Fruit fly (Drosophila melanogaster) whole organism, embryonic: Measurements from ENCODE around the gene cype.

Experiments used
- Antp ChIP-seq: fragments of 200-800 bp; sonication (Bioruptor generic); optimal IDR thresholded peaks from 3 replicates; lab custom pipeline; 2016; ENCODE audit warnings: missing biosample characterization, missing genetic modification characterization
- Bteb2 ChIP-seq: fragments of 200-800 bp; sonication (Bioruptor generic); optimal IDR thresholded peaks from 2 replicates; lab custom pipeline; 2016; ENCODE audit warnings: missing biosample characterization, missing genetic modification characterization
- CG1024 ChIP-seq: fragments of 200-800 bp; sonication (Bioruptor generic); IDR thresholded peaks from 2 replicates; pipeline ENCODE4 v1.3.6; 2022; ENCODE audit warnings: missing biosample characterization, missing genetic modification characterization
- CG10321 ChIP-seq: fragments of 200-800 bp; sonication (Bioruptor generic); IDR thresholded peaks from 2 replicates; pipeline ENCODE4 v1.3.6; 2022; ENCODE audit warnings: missing biosample characterization, missing genetic modification characterization
- CG10959 ChIP-seq: fragments of 200-800 bp; sonication (Bioruptor generic); IDR thresholded peaks from 2 replicates; pipeline ENCODE4 v1.3.6; 2022; ENCODE audit warnings: missing biosample characterization, missing genetic modification characterization
- CG11398 ChIP-seq: fragments of 200-800 bp; sonication (Bioruptor generic); optimal IDR thresholded peaks from 2 replicates; lab custom pipeline; 2016; ENCODE audit warnings: missing biosample characterization, missing genetic modification characterization
- CG11695 ChIP-seq: fragments of 200-800 bp; sonication (Bioruptor generic); IDR thresholded peaks from 3 replicates; pipeline ENCODE4 v1.3.6; 2022; ENCODE audit warnings: missing biosample characterization, missing genetic modification characterization
- CG15601 ChIP-seq: fragments of 200-800 bp; sonication (Bioruptor generic); optimal IDR thresholded peaks from 3 replicates; lab custom pipeline; 2019; ENCODE audit warnings: missing biosample characterization, mild to moderate bottlenecking, missing genetic modification characterization, moderate library complexity
- CG17385 ChIP-seq: fragments of 200-800 bp; sonication (Bioruptor generic); optimal IDR thresholded peaks from 3 replicates; lab custom pipeline; 2018; ENCODE audit warnings: missing biosample characterization, mild to moderate bottlenecking, missing genetic modification characterization
- CG17802 ChIP-seq: fragments of 200-800 bp; sonication (Bioruptor generic); optimal IDR thresholded peaks from 2 replicates; lab custom pipeline; 2018; ENCODE audit warnings: missing biosample characterization, mild to moderate bottlenecking, missing genetic modification characterization, moderate library complexity
- CG1832 ChIP-seq: fragments of 200-800 bp; sonication (Bioruptor generic); optimal IDR thresholded peaks from 2 replicates; lab custom pipeline; 2017; ENCODE audit warnings: missing biosample characterization, mild to moderate bottlenecking, missing genetic modification characterization, inconsistent platforms
- CG2120 ChIP-seq: fragments of 200-800 bp; sonication (Bioruptor generic); optimal IDR thresholded peaks from 3 replicates; lab custom pipeline; 2016; ENCODE audit warnings: missing biosample characterization, missing genetic modification characterization
- CG30020 ChIP-seq: fragments of 200-800 bp; optimal IDR thresholded peaks from 2 replicates; lab custom pipeline; 2019; ENCODE audit warnings: missing biosample characterization, mild to moderate bottlenecking, missing genetic modification characterization, moderate library complexity
- CG31388 ChIP-seq: fragments of 200-800 bp; sonication (Bioruptor generic); optimal IDR thresholded peaks from 2 replicates; lab custom pipeline; 2016; ENCODE audit warnings: missing biosample characterization, missing genetic modification characterization
- CG3163 ChIP-seq: fragments of 200-800 bp; sonication (Bioruptor generic); optimal IDR thresholded peaks from 3 replicates; lab custom pipeline; 2016; ENCODE audit warnings: missing biosample characterization, missing genetic modification characterization
- CG42726 ChIP-seq: fragments of 200-800 bp; sonication (Bioruptor generic); IDR thresholded peaks from 2 replicates; pipeline ENCODE4 v1.3.6; 2022; ENCODE audit warnings: missing biosample characterization, missing genetic modification characterization; ENCODE audit not compliant: partially characterized antibody
- CG4820 ChIP-seq: fragments of 200-800 bp; sonication (Bioruptor generic); optimal IDR thresholded peaks from 3 replicates; lab custom pipeline; 2016; ENCODE audit warnings: missing biosample characterization, missing genetic modification characterization
- CG7357 ChIP-seq: fragments of 200-800 bp; sonication (Bioruptor generic); IDR thresholded peaks from 3 replicates; pipeline ENCODE4 v1.3.6; 2022; ENCODE audit warnings: missing biosample characterization, missing genetic modification characterization
- CG8281 ChIP-seq: fragments of 200-800 bp; sonication (Bioruptor generic); optimal IDR thresholded peaks from 2 replicates; lab custom pipeline; 2018; ENCODE audit warnings: missing biosample characterization, mild to moderate bottlenecking, missing genetic modification characterization, moderate library complexity
- CG8359 ChIP-seq: fragments of 200-800 bp; sonication (Bioruptor generic); optimal IDR thresholded peaks from 2 replicates; lab custom pipeline; 2017; ENCODE audit warnings: missing biosample characterization, mild to moderate bottlenecking, missing genetic modification characterization, borderline replicate concordance
- CG8924 ChIP-seq: fragments of 200-800 bp; optimal IDR thresholded peaks from 3 replicates; lab custom pipeline; 2019; ENCODE audit warnings: missing biosample characterization, mild to moderate bottlenecking, missing genetic modification characterization, moderate library complexity
- CG9437 ChIP-seq: fragments of 200-800 bp; sonication (Bioruptor generic); optimal IDR thresholded peaks from 2 replicates; lab custom pipeline; 2018; ENCODE audit warnings: missing biosample characterization, mild to moderate bottlenecking, missing genetic modification characterization
- CG9727 ChIP-seq: fragments of 200-800 bp; sonication (Bioruptor generic); optimal IDR thresholded peaks from 3 replicates; lab custom pipeline; 2017; ENCODE audit warnings: missing biosample characterization, mild to moderate bottlenecking, missing genetic modification characterization
- CoRest ChIP-seq: fragments of 200-800 bp; sonication (Bioruptor generic); optimal IDR thresholded peaks from 3 replicates; lab custom pipeline; 2018; ENCODE audit warnings: missing biosample characterization, mild to moderate bottlenecking, missing genetic modification characterization, moderate library complexity
- E2f2 ChIP-seq: fragments of 200-800 bp; sonication (Bioruptor generic); IDR thresholded peaks from 2 replicates; pipeline ENCODE4 v1.3.6; 2022; ENCODE audit warnings: missing biosample characterization, missing genetic modification characterization
- H15 ChIP-seq: fragments of 200-800 bp; sonication (Bioruptor generic); IDR thresholded peaks from 3 replicates; pipeline ENCODE4 v1.3.6; 2022; ENCODE audit warnings: missing biosample characterization, missing genetic modification characterization
- Lim3 ChIP-seq: fragments of 200-800 bp; sonication (Bioruptor generic); IDR thresholded peaks from 2 replicates; pipeline ENCODE4 v1.3.6; 2022; ENCODE audit warnings: missing biosample characterization, missing genetic modification characterization
- Med ChIP-seq: fragments of 200-800 bp; sonication (Bioruptor generic); peaks from one replicate; lab custom pipeline; 2016; ENCODE audit warnings: missing biosample characterization, missing genetic modification characterization, mild to moderate bottlenecking, inconsistent platforms, moderate library complexity
- Meics ChIP-seq: fragments of 200-800 bp; sonication (Bioruptor generic); optimal IDR thresholded peaks from 2 replicates; lab custom pipeline; 2017; ENCODE audit warnings: missing biosample characterization, mild to moderate bottlenecking, missing genetic modification characterization
- Nf-YA ChIP-seq: fragments of 200-800 bp; sonication (Bioruptor generic); IDR thresholded peaks from 2 replicates; pipeline ENCODE4 v1.3.6; 2022; ENCODE audit warnings: missing biosample characterization, missing genetic modification characterization
- Opbp ChIP-seq: fragments of 200-800 bp; sonication (Bioruptor generic); IDR thresholded peaks from 3 replicates; pipeline ENCODE4 v1.3.6; 2022; ENCODE audit warnings: missing biosample characterization, missing genetic modification characterization; ENCODE audit not compliant: partially characterized antibody
- Ptx1 ChIP-seq: fragments of 200-800 bp; sonication (Bioruptor generic); IDR thresholded peaks from 2 replicates; pipeline ENCODE4 v1.3.6; 2022; ENCODE audit warnings: missing biosample characterization, missing genetic modification characterization
- Rfx ChIP-seq: fragments of 200-800 bp; sonication (Bioruptor generic); IDR thresholded peaks from 2 replicates; pipeline ENCODE4 v1.3.6; 2022; ENCODE audit warnings: missing biosample characterization, missing genetic modification characterization
- Sry-δ ChIP-seq: fragments of 200-800 bp; sonication (Bioruptor generic); optimal IDR thresholded peaks from 2 replicates; lab custom pipeline; 2016; ENCODE audit warnings: missing biosample characterization, missing genetic modification characterization
- Taf1 ChIP-seq: fragments of 200-800 bp; sonication (Bioruptor generic); IDR thresholded peaks from 2 replicates; pipeline ENCODE4 v1.3.6; 2022; ENCODE audit warnings: missing biosample characterization, missing genetic modification characterization
- bcd ChIP-seq: fragments of 200-800 bp; sonication (Bioruptor generic); optimal IDR thresholded peaks from 2 replicates; lab custom pipeline; 2017; ENCODE audit warnings: missing biosample characterization, mild to moderate bottlenecking, missing genetic modification characterization
- bowl ChIP-seq: fragments of 200-800 bp; sonication (Bioruptor generic); IDR thresholded peaks from 2 replicates; pipeline ENCODE4 v1.3.6; 2022; ENCODE audit warnings: missing biosample characterization, missing genetic modification characterization
- ci ChIP-seq: fragments of 200-800 bp; sonication (Bioruptor generic); IDR thresholded peaks from 3 replicates; pipeline ENCODE4 v1.3.6; 2022; ENCODE audit warnings: missing biosample characterization, missing genetic modification characterization
- dpn ChIP-seq, 2 experiments: fragments of 200-800 bp; sonication (Bioruptor generic); optimal IDR thresholded peaks; 3 replicates each; lab custom pipeline; 2016; ENCODE audit warnings: missing biosample characterization in 2 of 2, missing genetic modification characterization in 2 of 2
- grau ChIP-seq: fragments of 200-800 bp; optimal IDR thresholded peaks from 3 replicates; lab custom pipeline; 2019; ENCODE audit warnings: missing biosample characterization, mild to moderate bottlenecking, missing genetic modification characterization, moderate library complexity
- her ChIP-seq: fragments of 200-800 bp; sonication (Bioruptor generic); optimal IDR thresholded peaks from 2 replicates; lab custom pipeline; 2016; ENCODE audit warnings: missing biosample characterization, missing genetic modification characterization
- scrt ChIP-seq: fragments of 200-800 bp; sonication (Bioruptor generic); optimal IDR thresholded peaks from 2 replicates; lab custom pipeline; 2018; ENCODE audit warnings: missing biosample characterization, mild to moderate bottlenecking, missing genetic modification characterization, moderate library complexity
- sens ChIP-seq: fragments of 200-800 bp; sonication (Bioruptor generic); peaks from one replicate; lab custom pipeline; 2016; ENCODE audit warnings: missing biosample characterization, missing genetic modification characterization
- sob ChIP-seq: fragments of 200-800 bp; sonication (Bioruptor generic); IDR thresholded peaks from 2 replicates; pipeline ENCODE4 v1.3.6; 2022; ENCODE audit warnings: missing biosample characterization, missing genetic modification characterization
- tll ChIP-seq, 2 experiments: fragments of 200-800 bp in 1 of 2; fragments of >200 bp in 1 of 2; sonication (Bioruptor generic) in 1 of 2; optimal IDR thresholded peaks; 2 replicates each; lab custom pipeline; 2017 to 2019; ENCODE audit warnings: missing biosample characterization in 2 of 2, missing genetic modification characterization in 2 of 2, mild to moderate bottlenecking in 1 of 2, moderate library complexity in 1 of 2
- unc-4 ChIP-seq: fragments of 200-800 bp; sonication (Bioruptor generic); IDR thresholded peaks from 2 replicates; pipeline ENCODE4 v1.3.6; 2022; ENCODE audit warnings: missing biosample characterization, missing genetic modification characterization; ENCODE audit not compliant: partially characterized antibody
- unpg ChIP-seq: fragments of 200-800 bp; sonication (Bioruptor generic); optimal IDR thresholded peaks from 3 replicates; lab custom pipeline; 2018; ENCODE audit warnings: missing biosample characterization, mild to moderate bottlenecking, missing genetic modification characterization, moderate library complexity
- usp ChIP-seq: fragments of >200 bp; optimal IDR thresholded peaks from 2 replicates; lab custom pipeline; 2017; ENCODE audit warnings: missing biosample characterization, missing genetic modification characterization
- vvl ChIP-seq: fragments of 200-800 bp; sonication (Bioruptor generic); IDR thresholded peaks from 2 replicates; pipeline ENCODE4 v1.3.6; 2022; ENCODE audit warnings: missing biosample characterization, missing genetic modification characterization

The cype gene

dm6 chr2L:5303044-5303904 is 23.8 kb upstream of the cype start (continued):
- no peak for TF ChIP-seq CG17385 (GFP tag; lab: Kevin White, UChicago)
- TF ChIP-seq CG8924 (tag; lab: Kevin White, UChicago): no peak
- TF ChIP-seq CG4820 (GFP tag; lab: Kevin White, UChicago): peak; percentile 33
- TF ChIP-seq Rfx (GFP tag; lab: Robert Waterston, UW): peak; percentile 5; the same call in 1 of the 2 replicates
- TF ChIP-seq CG3163 (GFP tag; lab: Kevin White, UChicago): no peak
- no peak for TF ChIP-seq Sry-δ (GFP tag; lab: Kevin White, UChicago)
- TF ChIP-seq Opbp (GFP tag; lab: Robert Waterston, UW): peak; percentile 52; the same call in 1 of the 3 replicates
- peak; percentile 25 for TF ChIP-seq CG11398 (GFP tag; lab: Kevin White, UChicago)
- peak; percentile 80 for TF ChIP-seq Med
- TF ChIP-seq Bteb2 (GFP tag; lab: Kevin White, UChicago): no peak
- peak; percentile 26 for TF ChIP-seq CG17802
- no peak for TF ChIP-seq dpn (GFP tag; optimal IDR thresholded peaks at IDR 0.05; lab: Kevin White, UChicago)
- no peak for TF ChIP-seq CG2120 (GFP tag; lab: Kevin White, UChicago)
- no peak for TF ChIP-seq CG1832 (GFP tag; lab: Kevin White, UChicago)
- peak; percentile 53; the same call in 2 of the 3 replicates for TF ChIP-seq ci
- TF ChIP-seq Meics (GFP tag; lab: Kevin White, UChicago): peak; percentile 42
- no peak for TF ChIP-seq CG11695 (GFP tag; lab: Robert Waterston, UW)
- no peak for TF ChIP-seq sob (GFP tag; lab: Robert Waterston, UW)
- no peak for TF ChIP-seq bowl (GFP tag; lab: Robert Waterston, UW)
- no peak for TF ChIP-seq H15
- TF ChIP-seq CG30020 (tag; lab: Kevin White, UChicago): no peak
- TF ChIP-seq Taf1: no peak
- TF ChIP-seq CG8359 (GFP tag; lab: Kevin White, UChicago): peak; percentile 23
- no peak for TF ChIP-seq Nf-YA
- TF ChIP-seq grau (tag; lab: Kevin White, UChicago): peak; percentile 28
- peak; percentile 18 for TF ChIP-seq Antp
- TF ChIP-seq tll (GFP tag; optimal IDR thresholded peaks at IDR 0.05; lab: Kevin White, UChicago): no peak
- no peak for TF ChIP-seq E2f2 (GFP tag; lab: Robert Waterston, UW)
- TF ChIP-seq CG9727: peak; percentile 31
- no peak for TF ChIP-seq Lim3 (GFP tag; lab: Robert Waterston, UW)
- TF ChIP-seq sens (GFP tag; lab: Kevin White, UChicago): peak; percentile 84
- TF ChIP-seq CG7357 (GFP tag; lab: Robert Waterston, UW): no peak
- TF ChIP-seq vvl (GFP tag; lab: Robert Waterston, UW): peak; percentile 9; the same call in 1 of the 2 replicates
- 0 out of 2 replicates have a peak, but pooled peaks have one; percentile 6 for TF ChIP-seq CG42726
- peak; percentile 10 for TF ChIP-seq unpg
- peak; percentile 42 for TF ChIP-seq bcd (GFP tag; lab: Kevin White, UChicago)
- no peak for TF ChIP-seq her (GFP tag; lab: Kevin White, UChicago)
- peak; percentile 50 for TF ChIP-seq CG9437 (GFP tag; lab: Kevin White, UChicago)
- TF ChIP-seq usp (GFP tag; lab: Kevin White, UChicago): no peak
- no peak for TF ChIP-seq unc-4
- TF ChIP-seq CG31388 (GFP tag; lab: Kevin White, UChicago): no peak
- TF ChIP-seq CG10321 (GFP tag; lab: Robert Waterston, UW): no peak
- TF ChIP-seq Ptx1 (GFP tag; lab: Robert Waterston, UW): 0 out of 2 replicates have a peak, but pooled peaks have one; percentile 14
- no peak for TF ChIP-seq CoRest
- TF ChIP-seq CG10959 (GFP tag; lab: Robert Waterston, UW): no peak
- TF ChIP-seq CG15601: peak; percentile 42
- peak; percentile 20 for TF ChIP-seq scrt (GFP tag; lab: Kevin White, UChicago)
- TF ChIP-seq CG1024 (GFP tag; lab: Robert Waterston, UW): no peak
- peak; percentile 97 for TF ChIP-seq CG8281 (tag; lab: Kevin White, UChicago)
